Worm (Caenorhabditis elegans): Measurements from ENCODE around the gene F15B9.10.
A peak's percentile ranks its signal among the peaks of the same experiment; 100 is the strongest.

ce11 chrV:13003378-13003777 lies 5.3 kb downstream of the F15B9.10 start:
- peak; percentile 83 for TF ChIP-seq F13H6.1 (tag; optimal IDR thresholded peaks at IDR 0.05)
- TF ChIP-seq nhr-11 (tag; optimal IDR thresholded peaks at IDR 0.05), result no peak
- peak; percentile 47 for TF ChIP-seq nfya-1 (tag; optimal IDR thresholded peaks at IDR 0.05)
- TF ChIP-seq ceh-45 (GFP tag; IDR thresholded peaks at IDR 0.05), result peak; percentile 83
- TF ChIP-seq pha-4 (tag; optimal IDR thresholded peaks at IDR 0.05), result no peak
- TF ChIP-seq unc-86 (tag; optimal IDR thresholded peaks at IDR 0.05), result peak; percentile 85
- no peak for TF ChIP-seq pax-1 (tag; optimal IDR thresholded peaks at IDR 0.05)
- TF ChIP-seq madf-2 (tag; optimal IDR thresholded peaks at IDR 0.05), result peak; percentile 78
- peak; percentile 91 for TF ChIP-seq Y22D7AL.16 (tag; optimal IDR thresholded peaks at IDR 0.05)
- TF ChIP-seq unc-55 (GFP tag; optimal IDR thresholded peaks at IDR 0.05), result no peak
- peak; percentile 83 for TF ChIP-seq ceh-19 (GFP tag; optimal IDR thresholded peaks at IDR 0.05)
- TF ChIP-seq pqm-1 (tag; optimal IDR thresholded peaks at IDR 0.05), result peak; percentile 62
- TF ChIP-seq ref-2 (tag; optimal IDR thresholded peaks at IDR 0.05), result peak; percentile 65
- TF ChIP-seq K09A11.1 (tag; optimal IDR thresholded peaks at IDR 0.05; ENCODE audit: insufficient read depth), result peak; percentile 68
